Fruit fly (Drosophila melanogaster) whole organism, embryonic: Measurements from ENCODE around the gene CG31928.

Experiments
- Bdp1 ChIP-seq: fragments of 200-800 bp; sonication (Bioruptor generic); optimal IDR thresholded peaks from 3 replicates; lab custom pipeline; 2016; ENCODE audit warnings: missing biosample characterization, missing genetic modification characterization
- Blimp-1 ChIP-seq: fragments of 200-800 bp; sonication (Bioruptor generic); optimal IDR thresholded peaks from 3 replicates; lab custom pipeline; 2018; ENCODE audit warnings: missing biosample characterization, missing genetic modification characterization, mild to moderate bottlenecking, moderate library complexity, missing genetic modification reagents
- CG10209 ChIP-seq: fragments of 200-800 bp; sonication (Bioruptor generic); optimal IDR thresholded peaks from 3 replicates; lab custom pipeline; 2017; ENCODE audit warnings: missing biosample characterization, mild to moderate bottlenecking, missing genetic modification characterization, missing genetic modification reagents
- CG10462 ChIP-seq: fragments of 200-800 bp; sonication (Bioruptor generic); optimal IDR thresholded peaks from 2 replicates; lab custom pipeline; 2016; ENCODE audit warnings: missing biosample characterization, missing genetic modification characterization
- CG10565 ChIP-seq: fragments of 200-800 bp; sonication (Bioruptor generic); optimal IDR thresholded peaks from 3 replicates; lab custom pipeline; 2016; ENCODE audit warnings: missing biosample characterization, mild to moderate bottlenecking, missing genetic modification characterization
- CG11723 ChIP-seq: fragments of 200-800 bp; sonication (Bioruptor generic); optimal IDR thresholded peaks from 2 replicates; lab custom pipeline; 2017; ENCODE audit warnings: missing biosample characterization, mild to moderate bottlenecking, missing genetic modification characterization
- CG1233 ChIP-seq: fragments of 200-800 bp; sonication (Bioruptor generic); optimal IDR thresholded peaks from 4 replicates; lab custom pipeline; 2018; ENCODE audit warnings: missing biosample characterization, mild to moderate bottlenecking, missing genetic modification characterization
- CG13775 ChIP-seq: fragments of 200-800 bp; sonication (Bioruptor generic); optimal IDR thresholded peaks from 3 replicates; lab custom pipeline; 2017; ENCODE audit warnings: missing biosample characterization, mild to moderate bottlenecking, missing genetic modification characterization
- CG14014 ChIP-seq: fragments of 200-800 bp; sonication (Bioruptor generic); IDR thresholded peaks from 2 replicates; pipeline ENCODE4 v1.3.6; 2022; ENCODE audit warnings: missing biosample characterization, missing genetic modification characterization
- CG15514 ChIP-seq: fragments of 200-800 bp; sonication (Bioruptor generic); optimal IDR thresholded peaks from 3 replicates; lab custom pipeline; 2017; ENCODE audit warnings: missing biosample characterization, missing genetic modification characterization, mild to moderate bottlenecking, moderate library complexity, missing genetic modification reagents
- CG1603 ChIP-seq: fragments of 200-800 bp; sonication (Bioruptor generic); optimal IDR thresholded peaks from 2 replicates; lab custom pipeline; 2019; ENCODE audit warnings: missing biosample characterization, mild to moderate bottlenecking, missing genetic modification characterization, moderate library complexity
- CG16779 ChIP-seq: fragments of 200-800 bp; sonication (Bioruptor generic); IDR thresholded peaks from 2 replicates; pipeline ENCODE4 v1.3.6; 2022; ENCODE audit warnings: missing biosample characterization, missing genetic modification characterization
- CG17361 ChIP-seq: fragments of 200-800 bp; sonication (Bioruptor generic); IDR thresholded peaks from 3 replicates; pipeline ENCODE4 v1.3.6; 2022; ENCODE audit warnings: missing biosample characterization, missing genetic modification characterization
- CG18011 ChIP-seq: fragments of 200-800 bp; sonication (Bioruptor generic); optimal IDR thresholded peaks from 2 replicates; lab custom pipeline; 2017; ENCODE audit warnings: missing biosample characterization, missing genetic modification characterization, mild to moderate bottlenecking, moderate library complexity, missing genotype
- CG18262 ChIP-seq: fragments of 200-800 bp; optimal IDR thresholded peaks from 3 replicates; lab custom pipeline; 2019; ENCODE audit warnings: missing biosample characterization, mild to moderate bottlenecking, missing genetic modification characterization, moderate library complexity
- CG2120 ChIP-seq: fragments of 200-800 bp; sonication (Bioruptor generic); optimal IDR thresholded peaks from 3 replicates; lab custom pipeline; 2016; ENCODE audit warnings: missing biosample characterization, missing genetic modification characterization
- CG2199 ChIP-seq: fragments of 200-800 bp; sonication (Bioruptor generic); IDR thresholded peaks from 3 replicates; pipeline ENCODE4 v1.3.6; 2022; ENCODE audit warnings: missing biosample characterization, missing genetic modification characterization
- CG4404 ChIP-seq: fragments of 200-800 bp; sonication (Bioruptor generic); IDR thresholded peaks from 2 replicates; pipeline ENCODE4 v1.3.6; 2022; ENCODE audit warnings: missing biosample characterization, missing genetic modification characterization
- CG6272 ChIP-seq: fragments of 200-800 bp; sonication (Bioruptor generic); IDR thresholded peaks from 2 replicates; pipeline ENCODE4 v1.3.6; 2022; ENCODE audit warnings: missing biosample characterization, missing genetic modification characterization
- CG7271 ChIP-seq: fragments of 200-800 bp; sonication (Bioruptor generic); optimal IDR thresholded peaks from 2 replicates; lab custom pipeline; 2018; ENCODE audit warnings: missing biosample characterization, mild to moderate bottlenecking, missing genetic modification characterization, moderate library complexity
- CG8359 ChIP-seq: fragments of 200-800 bp; sonication (Bioruptor generic); optimal IDR thresholded peaks from 2 replicates; lab custom pipeline; 2017; ENCODE audit warnings: missing biosample characterization, mild to moderate bottlenecking, missing genetic modification characterization, borderline replicate concordance
- D19B ChIP-seq: fragments of 200-800 bp; sonication (Bioruptor generic); optimal IDR thresholded peaks from 2 replicates; lab custom pipeline; 2017; ENCODE audit warnings: missing biosample characterization, mild to moderate bottlenecking, missing genetic modification characterization
- Ets97D ChIP-seq: fragments of 200-800 bp; sonication (Bioruptor generic); optimal IDR thresholded peaks from 3 replicates; lab custom pipeline; 2016; ENCODE audit warnings: missing biosample characterization, missing genetic modification characterization
- HLH3B ChIP-seq: fragments of 200-800 bp; sonication (Bioruptor generic); IDR thresholded peaks from 2 replicates; pipeline ENCODE4 v1.3.6; 2022; ENCODE audit warnings: missing biosample characterization, missing genetic modification characterization
- HLH54F ChIP-seq: fragments of 200-800 bp; sonication (Bioruptor generic); optimal IDR thresholded peaks from 3 replicates; lab custom pipeline; 2016; ENCODE audit warnings: missing biosample characterization, missing genetic modification characterization
- Hr78 ChIP-seq, 2 experiments: fragments of 200-800 bp in 1 of 2; fragments of >200 bp in 1 of 2; sonication (Bioruptor generic) in 1 of 2; optimal IDR thresholded peaks; 2 replicates each; lab custom pipeline; 2017 to 2019; ENCODE audit warnings: missing biosample characterization in 2 of 2, missing genetic modification characterization in 2 of 2, mild to moderate bottlenecking in 1 of 2, moderate library complexity in 1 of 2
- NC2β ChIP-seq: fragments of 200-800 bp; sonication (Bioruptor generic); optimal IDR thresholded peaks from 2 replicates; lab custom pipeline; 2016; ENCODE audit warnings: missing biosample characterization, missing genetic modification characterization
- Oaz ChIP-seq: fragments of 200-800 bp; sonication (Bioruptor generic); IDR thresholded peaks from 2 replicates; pipeline ENCODE4 v1.3.6; 2022; ENCODE audit warnings: missing biosample characterization, missing genetic modification characterization
- PHDP ChIP-seq: fragments of 200-800 bp; sonication (Bioruptor generic); optimal IDR thresholded peaks from 3 replicates; lab custom pipeline; 2018; ENCODE audit warnings: missing biosample characterization, mild to moderate bottlenecking, missing genetic modification characterization, moderate library complexity
- Ssrp ChIP-seq: fragments of 200-800 bp; sonication (Bioruptor generic); optimal IDR thresholded peaks from 2 replicates; lab custom pipeline; 2018; ENCODE audit warnings: missing biosample characterization, mild to moderate bottlenecking, missing genetic modification characterization, moderate library complexity
- Xbp1 ChIP-seq: fragments of 200-800 bp; sonication (Bioruptor generic); optimal IDR thresholded peaks from 3 replicates; lab custom pipeline; 2016; ENCODE audit warnings: missing biosample characterization, mild to moderate bottlenecking, missing genetic modification characterization
- ara ChIP-seq: fragments of 200-800 bp; sonication (Bioruptor generic); IDR thresholded peaks from 2 replicates; pipeline ENCODE4 v1.3.6; 2022; ENCODE audit warnings: missing biosample characterization, missing genetic modification characterization
- btn ChIP-seq: fragments of 200-800 bp; sonication (Bioruptor generic); optimal IDR thresholded peaks from 2 replicates; lab custom pipeline; 2016; ENCODE audit warnings: missing biosample characterization, missing genetic modification characterization
- ems ChIP-seq: fragments of 200-800 bp; sonication (Bioruptor generic); optimal IDR thresholded peaks from 3 replicates; lab custom pipeline; 2016; ENCODE audit warnings: missing biosample characterization, missing genetic modification characterization
- esg ChIP-seq: fragments of 200-800 bp; sonication (Bioruptor generic); conservative IDR thresholded peaks from 2 replicates; pipeline ENCODE4 v1.3.6; 2022; ENCODE audit warnings: missing biosample characterization, missing genetic modification characterization
- fd96Cb ChIP-seq: fragments of 200-800 bp; sonication (Bioruptor generic); optimal IDR thresholded peaks from 2 replicates; lab custom pipeline; 2018; ENCODE audit warnings: missing biosample characterization, mild to moderate bottlenecking, missing genetic modification characterization, moderate library complexity
- gem ChIP-seq: fragments of 200-800 bp; sonication (Bioruptor generic); optimal IDR thresholded peaks from 2 replicates; lab custom pipeline; 2019; ENCODE audit warnings: missing biosample characterization, mild to moderate bottlenecking, missing genetic modification characterization, moderate library complexity
- h ChIP-seq: fragments of >200 bp; optimal IDR thresholded peaks from 2 replicates; lab custom pipeline; 2017
- ken ChIP-seq: fragments of 200-800 bp; sonication (Bioruptor generic); IDR thresholded peaks from 3 replicates; pipeline ENCODE4 v1.3.6; 2022; ENCODE audit warnings: missing biosample characterization, missing genetic modification characterization
- nerfin-1 ChIP-seq: fragments of 200-800 bp; sonication (Bioruptor generic); optimal IDR thresholded peaks from 3 replicates; lab custom pipeline; 2019; ENCODE audit warnings: missing biosample characterization, mild to moderate bottlenecking, missing genetic modification characterization, moderate library complexity
- phol ChIP-seq: fragments of 200-800 bp; sonication (Bioruptor generic); optimal IDR thresholded peaks from 3 replicates; lab custom pipeline; 2018; ENCODE audit warnings: missing biosample characterization, mild to moderate bottlenecking, missing genetic modification characterization, moderate library complexity
- prd ChIP-seq, 3 experiments: fragments of >200 bp in 2 of 3; fragments of 200-800 bp in 1 of 3; sonication (Bioruptor generic) in 1 of 3; optimal IDR thresholded peaks in 2 of 3; IDR thresholded peaks in 1 of 3; 2 replicates in 2 of 3; 3 replicates in 1 of 3; pipeline versions ENCODE4 v1.3.6 to Lab custom; 2017 to 2022; ENCODE audit warnings: missing biosample characterization in 1 of 3, missing genetic modification characterization in 1 of 3
- salm ChIP-seq: fragments of 200-800 bp; sonication (Bioruptor generic); optimal IDR thresholded peaks from 2 replicates; lab custom pipeline; 2018; ENCODE audit warnings: missing biosample characterization, mild to moderate bottlenecking, missing genetic modification characterization
- sens-2 ChIP-seq: fragments of 200-800 bp; sonication (Bioruptor generic); IDR thresholded peaks from 2 replicates; pipeline ENCODE4 v1.3.6; 2022; ENCODE audit warnings: missing biosample characterization, missing genetic modification characterization
- sim ChIP-seq: fragments of 200-800 bp; sonication (Bioruptor generic); IDR thresholded peaks from 2 replicates; pipeline ENCODE4 v1.3.6; 2022; ENCODE audit warnings: missing biosample characterization, missing genetic modification characterization
- slbo ChIP-seq: fragments of 200-800 bp; sonication (Bioruptor generic); IDR thresholded peaks from 2 replicates; pipeline ENCODE4 v1.3.6; 2022; ENCODE audit warnings: missing biosample characterization, missing genetic modification characterization
- trem ChIP-seq: fragments of 200-800 bp; optimal IDR thresholded peaks from 3 replicates; lab custom pipeline; 2019; ENCODE audit warnings: missing biosample characterization, mild to moderate bottlenecking, missing genetic modification characterization, moderate library complexity
- tup ChIP-seq: fragments of 200-800 bp; sonication (Bioruptor generic); optimal IDR thresholded peaks from 2 replicates; lab custom pipeline; 2016; ENCODE audit warnings: missing biosample characterization, mild to moderate bottlenecking, missing genetic modification characterization, moderate library complexity
- unpg ChIP-seq: fragments of 200-800 bp; sonication (Bioruptor generic); optimal IDR thresholded peaks from 3 replicates; lab custom pipeline; 2018; ENCODE audit warnings: missing biosample characterization, mild to moderate bottlenecking, missing genetic modification characterization, moderate library complexity
- vvl ChIP-seq: fragments of 200-800 bp; sonication (Bioruptor generic); IDR thresholded peaks from 2 replicates; pipeline ENCODE4 v1.3.6; 2022; ENCODE audit warnings: missing biosample characterization, missing genetic modification characterization
- zfh1 ChIP-seq: fragments of 200-800 bp; sonication (Bioruptor generic); IDR thresholded peaks from 3 replicates; pipeline ENCODE4 v1.3.6; 2022; ENCODE audit warnings: missing biosample characterization, missing genetic modification characterization

Gene CG31928

dm6 chr2L:1456822-1457221, 35.3 kb upstream of the CG31928 start (continued):
- no peak for TF ChIP-seq PHDP (tag; lab: Kevin White, UChicago)
- TF ChIP-seq Xbp1, result no peak
- no peak for TF ChIP-seq CG1233 (GFP tag; lab: Kevin White, UChicago)
- TF ChIP-seq NC2β, result no peak
- peak; percentile 21 for TF ChIP-seq unpg (GFP tag; lab: Kevin White, UChicago)
- no peak for TF ChIP-seq btn (GFP tag; lab: Kevin White, UChicago)
- no peak for TF ChIP-seq HLH54F (GFP tag; lab: Kevin White, UChicago)
- TF ChIP-seq CG7271, result peak; percentile 52
- no peak for TF ChIP-seq CG14014 (GFP tag; lab: Robert Waterston, UW)
- peak; percentile 75 for TF ChIP-seq CG4404 (GFP tag; lab: Robert Waterston, UW)
- TF ChIP-seq vvl (GFP tag; lab: Robert Waterston, UW), result 0 out of 2 replicates have a peak, but pooled peaks have one; percentile 7
- TF ChIP-seq ken, result no peak
- TF ChIP-seq Bdp1 (GFP tag; lab: Kevin White, UChicago), result no peak
- no peak for TF ChIP-seq Ets97D (GFP tag; lab: Kevin White, UChicago)
- TF ChIP-seq sim (GFP tag; lab: Robert Waterston, UW), result 0 out of 2 replicates have a peak, but pooled peaks have one; percentile 30
- TF ChIP-seq ems (GFP tag; lab: Kevin White, UChicago), result no peak
- peak; percentile 14 for TF ChIP-seq Blimp-1
- TF ChIP-seq CG15514 (GFP tag; lab: Kevin White, UChicago), result no peak
- no peak for TF ChIP-seq HLH3B (GFP tag; lab: Robert Waterston, UW)
- peak; percentile 23; the same call in 1 of the 3 replicates for TF ChIP-seq CG17361 (GFP tag; lab: Robert Waterston, UW)
- TF ChIP-seq CG10462 (GFP tag; lab: Kevin White, UChicago), result no peak
- TF ChIP-seq CG18262, result peak; percentile 11
- peak; percentile 7 for TF ChIP-seq CG1603 (tag; lab: Kevin White, UChicago)
- TF ChIP-seq Hr78 (GFP tag; optimal IDR thresholded peaks at IDR 0.05; lab: Kevin White, UChicago), result no peak
- TF ChIP-seq Ssrp (tag; lab: Kevin White, UChicago), result peak; percentile 20
- TF ChIP-seq gem (tag; lab: Kevin White, UChicago), result peak; percentile 50
- TF ChIP-seq salm (tag; lab: Kevin White, UChicago), result no peak
- no peak for TF ChIP-seq CG8359 (GFP tag; lab: Kevin White, UChicago)
- no peak for TF ChIP-seq esg
- no peak for TF ChIP-seq nerfin-1
- peak; percentile 16 for TF ChIP-seq fd96Cb
- TF ChIP-seq CG18011 (GFP tag; lab: Kevin White, UChicago), result no peak
- no peak for TF ChIP-seq CG11723
- no peak for TF ChIP-seq CG2120 (GFP tag; lab: Kevin White, UChicago)
- TF ChIP-seq trem (tag; lab: Kevin White, UChicago), result peak; percentile 7
- TF ChIP-seq phol (tag; lab: Kevin White, UChicago), result peak; percentile 32
- no peak for TF ChIP-seq sens-2 (GFP tag; lab: Robert Waterston, UW)
- TF ChIP-seq h (lab: Kevin White, UChicago), result no peak
- TF ChIP-seq slbo (GFP tag; lab: Robert Waterston, UW), result no peak
- TF ChIP-seq zfh1 (GFP tag; lab: Robert Waterston, UW), result 0 out of 3 replicates have a peak, but pooled peaks have one; percentile 36
- TF ChIP-seq ara (GFP tag; lab: Robert Waterston, UW), result peak; percentile 54
- no peak for TF ChIP-seq tup
- no peak for TF ChIP-seq CG10565 (GFP tag; lab: Kevin White, UChicago)
- no peak for TF ChIP-seq D19B
- TF ChIP-seq CG6272 (GFP tag; lab: Robert Waterston, UW), result peak; percentile 36; the same call in 1 of the 2 replicates
- TF ChIP-seq Oaz, result no peak
- TF ChIP-seq CG13775, result peak; percentile 18
- TF ChIP-seq CG16779 (GFP tag; lab: Robert Waterston, UW), result no peak
- TF ChIP-seq CG2199 (GFP tag; lab: Robert Waterston, UW), result no peak
- no peak for TF ChIP-seq prd (optimal IDR thresholded peaks at IDR 0.05; lab: Kevin White, UChicago)
- peak; percentile 82; the same call in 2 of the 3 replicates for TF ChIP-seq prd (GFP tag; IDR thresholded peaks at IDR 0.05; lab: Robert Waterston, UW)
- peak; percentile 14 for TF ChIP-seq CG10209 (GFP tag; lab: Kevin White, UChicago)
